Fruit fly (Drosophila melanogaster) whole organism, embryonic: Measurements from ENCODE around the gene CG42792.
A peak's percentile ranks its signal among the peaks of the same experiment; 100 is the strongest.

Source experiments
- CG10462 ChIP-seq: fragments of 200-800 bp; sonication (Bioruptor generic); optimal IDR thresholded peaks from 2 replicates; lab custom pipeline; 2016; ENCODE audit warnings: missing biosample characterization, missing genetic modification characterization
- CG12104 ChIP-seq: fragments of 200-800 bp; sonication (Bioruptor generic); optimal IDR thresholded peaks from 3 replicates; lab custom pipeline; 2016; ENCODE audit warnings: missing biosample characterization, missing genetic modification characterization
- CG1233 ChIP-seq: fragments of 200-800 bp; sonication (Bioruptor generic); optimal IDR thresholded peaks from 4 replicates; lab custom pipeline; 2018; ENCODE audit warnings: missing biosample characterization, mild to moderate bottlenecking, missing genetic modification characterization
- CG12942 ChIP-seq: fragments of 200-800 bp; sonication (Bioruptor generic); optimal IDR thresholded peaks from 3 replicates; lab custom pipeline; 2016; ENCODE audit warnings: missing biosample characterization, missing genetic modification characterization
- CG13424 ChIP-seq: fragments of 200-800 bp; sonication (Bioruptor generic); optimal IDR thresholded peaks from 2 replicates; lab custom pipeline; 2019; ENCODE audit warnings: missing biosample characterization, mild to moderate bottlenecking, missing genetic modification characterization, moderate library complexity
- CG1603 ChIP-seq: fragments of 200-800 bp; sonication (Bioruptor generic); optimal IDR thresholded peaks from 2 replicates; lab custom pipeline; 2019; ENCODE audit warnings: missing biosample characterization, mild to moderate bottlenecking, missing genetic modification characterization, moderate library complexity
- CG17328 ChIP-seq: fragments of 200-800 bp; sonication (Bioruptor generic); IDR thresholded peaks from 2 replicates; pipeline ENCODE4 v1.3.6; 2022; ENCODE audit warnings: missing biosample characterization, missing genetic modification characterization
- CG18011 ChIP-seq: fragments of 200-800 bp; sonication (Bioruptor generic); optimal IDR thresholded peaks from 2 replicates; lab custom pipeline; 2017; ENCODE audit warnings: missing biosample characterization, missing genetic modification characterization, mild to moderate bottlenecking, moderate library complexity, missing genotype
- CG18262 ChIP-seq: fragments of 200-800 bp; optimal IDR thresholded peaks from 3 replicates; lab custom pipeline; 2019; ENCODE audit warnings: missing biosample characterization, mild to moderate bottlenecking, missing genetic modification characterization, moderate library complexity
- CG2202 ChIP-seq: fragments of 200-800 bp; sonication (Bioruptor generic); optimal IDR thresholded peaks from 2 replicates; lab custom pipeline; 2018; ENCODE audit warnings: missing biosample characterization, mild to moderate bottlenecking, missing genetic modification characterization
- CG33557 ChIP-seq: fragments of 200-800 bp; sonication (Bioruptor generic); optimal IDR thresholded peaks from 2 replicates; lab custom pipeline; 2019; ENCODE audit warnings: missing biosample characterization, mild to moderate bottlenecking, missing genetic modification characterization, moderate library complexity
- CG3995 ChIP-seq: fragments of 200-800 bp; sonication (Bioruptor generic); optimal IDR thresholded peaks from 3 replicates; lab custom pipeline; 2016; ENCODE audit warnings: missing biosample characterization, missing genetic modification characterization
- CG4424 ChIP-seq: fragments of 200-800 bp; sonication (Bioruptor generic); optimal IDR thresholded peaks from 3 replicates; lab custom pipeline; 2016; ENCODE audit warnings: missing biosample characterization, missing genetic modification characterization
- CG5180 ChIP-seq: fragments of 200-800 bp; sonication (Bioruptor generic); optimal IDR thresholded peaks from 3 replicates; lab custom pipeline; 2017; ENCODE audit warnings: missing biosample characterization, missing genetic modification characterization, mild to moderate bottlenecking, moderate library complexity, missing genetic modification reagents
- CG6175 ChIP-seq: fragments of 200-800 bp; sonication (Bioruptor generic); IDR thresholded peaks from 3 replicates; pipeline ENCODE4 v1.3.6; 2022; ENCODE audit warnings: missing biosample characterization, missing genetic modification characterization
- CG6654 ChIP-seq: fragments of 200-800 bp; sonication (Bioruptor generic); optimal IDR thresholded peaks from 2 replicates; lab custom pipeline; 2017; ENCODE audit warnings: missing biosample characterization, mild to moderate bottlenecking, missing genetic modification characterization
- CG6689 ChIP-seq: fragments of 200-800 bp; sonication (Bioruptor generic); IDR thresholded peaks from 2 replicates; pipeline ENCODE4 v1.3.6; 2022; ENCODE audit warnings: missing biosample characterization, missing genetic modification characterization
- CG6791 ChIP-seq: fragments of 200-800 bp; sonication (Bioruptor generic); IDR thresholded peaks from 3 replicates; pipeline ENCODE4 v1.3.6; 2022; ENCODE audit warnings: missing biosample characterization, missing genetic modification characterization; ENCODE audit not compliant: partially characterized antibody
- CG9817 ChIP-seq: fragments of 200-800 bp; sonication (Bioruptor generic); optimal IDR thresholded peaks from 2 replicates; lab custom pipeline; 2018; ENCODE audit warnings: missing biosample characterization, mild to moderate bottlenecking, missing genetic modification characterization, moderate library complexity
- CG9932 ChIP-seq: fragments of 200-800 bp; sonication (Bioruptor generic); IDR thresholded peaks from 2 replicates; pipeline ENCODE4 v1.3.6; 2022; ENCODE audit warnings: missing biosample characterization, missing genetic modification characterization
- HHEX ChIP-seq: fragments of 200-800 bp; sonication (Bioruptor generic); optimal IDR thresholded peaks from 3 replicates; lab custom pipeline; 2017; ENCODE audit warnings: missing biosample characterization, mild to moderate bottlenecking, missing genetic modification characterization, missing genetic modification reagents
- Hr3 ChIP-seq: fragments of 200-800 bp; sonication (Bioruptor generic); optimal IDR thresholded peaks from 3 replicates; lab custom pipeline; 2016; ENCODE audit warnings: missing biosample characterization, missing genetic modification characterization
- Med ChIP-seq: fragments of 200-800 bp; sonication (Bioruptor generic); peaks from one replicate; lab custom pipeline; 2016; ENCODE audit warnings: missing biosample characterization, missing genetic modification characterization, mild to moderate bottlenecking, inconsistent platforms, moderate library complexity
- NC2β ChIP-seq: fragments of 200-800 bp; sonication (Bioruptor generic); optimal IDR thresholded peaks from 2 replicates; lab custom pipeline; 2016; ENCODE audit warnings: missing biosample characterization, missing genetic modification characterization
- Nf-YB ChIP-seq: fragments of 200-800 bp; sonication (Bioruptor generic); optimal IDR thresholded peaks from 3 replicates; lab custom pipeline; 2019; ENCODE audit warnings: missing biosample characterization, mild to moderate bottlenecking, missing genetic modification characterization, moderate library complexity
- Opbp ChIP-seq: fragments of 200-800 bp; sonication (Bioruptor generic); IDR thresholded peaks from 3 replicates; pipeline ENCODE4 v1.3.6; 2022; ENCODE audit warnings: missing biosample characterization, missing genetic modification characterization; ENCODE audit not compliant: partially characterized antibody
- Six4 ChIP-seq: fragments of 200-800 bp; sonication (Bioruptor generic); optimal IDR thresholded peaks from 2 replicates; lab custom pipeline; 2016; ENCODE audit warnings: missing biosample characterization, missing genetic modification characterization
- ab ChIP-seq: fragments of 200-800 bp; sonication (Bioruptor generic); optimal IDR thresholded peaks from 2 replicates; lab custom pipeline; 2016; ENCODE audit warnings: missing biosample characterization, missing genetic modification characterization
- ase ChIP-seq: fragments of 200-800 bp; sonication (Bioruptor generic); IDR thresholded peaks from 3 replicates; pipeline ENCODE4 v1.3.6; 2022; ENCODE audit warnings: missing biosample characterization, missing genetic modification characterization
- ato ChIP-seq: fragments of 200-800 bp; sonication (Bioruptor generic); IDR thresholded peaks from 2 replicates; pipeline ENCODE4 v1.3.6; 2022; ENCODE audit warnings: missing biosample characterization, missing genetic modification characterization; ENCODE audit not compliant: partially characterized antibody
- bab2 ChIP-seq: fragments of 200-800 bp; sonication (Bioruptor generic); optimal IDR thresholded peaks from 2 replicates; lab custom pipeline; 2016; ENCODE audit warnings: missing biosample characterization, missing genetic modification characterization
- cas ChIP-seq: fragments of 200-800 bp; sonication (Bioruptor generic); IDR thresholded peaks from 2 replicates; pipeline ENCODE4 v1.3.6; 2022; ENCODE audit warnings: missing biosample characterization, missing genetic modification characterization
- chm ChIP-seq: fragments of 200-800 bp; sonication (Bioruptor generic); IDR thresholded peaks from 2 replicates; pipeline ENCODE4 v1.3.6; 2022; ENCODE audit warnings: missing biosample characterization, missing genetic modification characterization
- croc ChIP-seq: fragments of 200-800 bp; sonication (Bioruptor generic); conservative IDR thresholded peaks from 3 replicates; pipeline ENCODE4 v1.3.6; 2022; ENCODE audit warnings: missing biosample characterization, missing genetic modification characterization
- gcm ChIP-seq: fragments of 200-800 bp; sonication (Bioruptor generic); optimal IDR thresholded peaks from 2 replicates; lab custom pipeline; 2019; ENCODE audit warnings: missing biosample characterization, mild to moderate bottlenecking, missing genetic modification characterization, moderate library complexity
- gsb-n ChIP-seq: fragments of 200-800 bp; sonication (Bioruptor generic); optimal IDR thresholded peaks from 3 replicates; lab custom pipeline; 2018; ENCODE audit warnings: missing biosample characterization, mild to moderate bottlenecking, missing genetic modification characterization
- insv ChIP-seq, 2 experiments: fragments of 200-800 bp; sonication (Bioruptor generic); optimal IDR thresholded peaks; 3 replicates each; lab custom pipeline; 2016 to 2018; ENCODE audit warnings: missing biosample characterization in 2 of 2, missing genetic modification characterization in 2 of 2
- kni ChIP-seq: fragments of 200-800 bp; sonication (Bioruptor generic); optimal IDR thresholded peaks from 3 replicates; lab custom pipeline; 2017; ENCODE audit warnings: mild to moderate bottlenecking, missing biosample characterization, missing genetic modification reagents, missing genetic modification characterization
- lbe ChIP-seq: fragments of 200-800 bp; sonication (Bioruptor generic); optimal IDR thresholded peaks from 2 replicates; lab custom pipeline; 2016; ENCODE audit warnings: missing biosample characterization, mild to moderate bottlenecking, missing genetic modification characterization
- nerfin-1 ChIP-seq: fragments of 200-800 bp; sonication (Bioruptor generic); optimal IDR thresholded peaks from 3 replicates; lab custom pipeline; 2019; ENCODE audit warnings: missing biosample characterization, mild to moderate bottlenecking, missing genetic modification characterization, moderate library complexity
- pan ChIP-seq, 4 experiments: fragments of >200 bp in 3 of 4; fragments of 200-800 bp in 1 of 4; sonication (Bioruptor generic) in 1 of 4; optimal IDR thresholded peaks in 3 of 4; IDR thresholded peaks in 1 of 4; 2 replicates each; pipeline versions ENCODE4 v1.3.6 to Lab custom; 2017 to 2022; ENCODE audit warnings: missing biosample characterization in 2 of 4, missing genetic modification characterization in 2 of 4, mixed read lengths in 1 of 4
- prd ChIP-seq, 3 experiments: fragments of >200 bp in 2 of 3; fragments of 200-800 bp in 1 of 3; sonication (Bioruptor generic) in 1 of 3; optimal IDR thresholded peaks in 2 of 3; IDR thresholded peaks in 1 of 3; 2 replicates in 2 of 3; 3 replicates in 1 of 3; pipeline versions ENCODE4 v1.3.6 to Lab custom; 2017 to 2022; ENCODE audit warnings: missing biosample characterization in 1 of 3, missing genetic modification characterization in 1 of 3
- rib ChIP-seq: fragments of 200-800 bp; sonication (Bioruptor generic); IDR thresholded peaks from 2 replicates; pipeline ENCODE4 v1.3.6; 2022; ENCODE audit warnings: missing biosample characterization, missing genetic modification characterization
- ro ChIP-seq: fragments of 200-800 bp; sonication (Bioruptor generic); IDR thresholded peaks from 2 replicates; pipeline ENCODE4 v1.3.6; 2022; ENCODE audit warnings: missing biosample characterization, missing genetic modification characterization
- row ChIP-seq: fragments of 200-800 bp; sonication (Bioruptor generic); IDR thresholded peaks from 3 replicates; pipeline ENCODE4 v1.3.6; 2022; ENCODE audit warnings: missing biosample characterization, missing genetic modification characterization
- sr ChIP-seq: fragments of 200-800 bp; sonication (Bioruptor generic); IDR thresholded peaks from 3 replicates; pipeline ENCODE4 v1.3.6; 2022; ENCODE audit warnings: missing biosample characterization, missing genetic modification characterization
- tap ChIP-seq: fragments of 200-800 bp; optimal IDR thresholded peaks from 3 replicates; lab custom pipeline; 2019; ENCODE audit warnings: missing biosample characterization, mild to moderate bottlenecking, missing genetic modification characterization, moderate library complexity

CG42792 gene

DNA sequence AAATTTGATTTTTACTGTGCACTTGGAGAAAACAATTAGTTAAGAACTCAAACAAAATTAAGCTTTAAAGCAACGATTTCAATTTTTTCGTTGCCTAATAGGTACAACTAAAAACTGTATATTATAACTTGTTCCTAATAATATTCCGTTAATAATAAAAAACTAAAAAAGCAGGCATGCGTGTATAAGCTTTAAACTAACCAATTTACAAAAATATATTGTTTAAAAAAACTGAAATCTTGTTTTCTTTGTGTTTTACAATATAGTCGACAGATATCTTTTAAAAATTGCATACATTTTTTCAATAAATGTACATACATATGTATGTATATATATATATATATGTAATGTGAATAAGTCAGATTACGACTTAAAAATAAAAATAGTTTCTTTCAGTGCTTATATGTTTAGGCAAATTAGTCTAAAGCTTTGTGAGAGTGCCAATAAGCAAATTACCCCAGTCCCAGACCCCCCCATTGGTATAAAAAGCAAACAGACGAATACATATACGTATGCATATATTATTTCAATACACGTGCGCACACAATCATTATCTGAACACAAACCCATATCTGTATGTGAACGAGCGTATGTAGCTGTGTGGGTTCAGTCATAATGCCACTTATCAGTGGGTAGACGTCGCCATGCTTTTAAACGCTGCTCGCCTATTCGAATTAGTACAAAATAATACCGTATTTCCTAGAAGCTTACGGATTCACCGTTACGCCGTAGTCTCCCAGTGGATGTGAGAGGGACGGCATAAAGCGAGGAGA is 47.8 kb upstream of the CG42792 start (continued):
- TF ChIP-seq CG9932 (GFP tag; lab: Robert Waterston, UW), result peak; percentile 5; the same call in 1 of the 2 replicates
- peak; percentile 47 for TF ChIP-seq gcm
- peak; percentile 79 for TF ChIP-seq CG4424 (GFP tag; lab: Kevin White, UChicago)
- TF ChIP-seq tap (tag; lab: Kevin White, UChicago), result peak; percentile 67
- TF ChIP-seq Six4 (GFP tag; lab: Kevin White, UChicago), result peak; percentile 56
- peak; percentile 63 for TF ChIP-seq CG5180 (GFP tag; lab: Kevin White, UChicago)
- TF ChIP-seq HHEX (GFP tag; lab: Kevin White, UChicago), result no peak
- peak; percentile 88 for TF ChIP-seq CG13424 (tag; lab: Kevin White, UChicago)
- TF ChIP-seq cas (GFP tag; lab: Robert Waterston, UW), result no peak
- peak; percentile 61 for TF ChIP-seq gsb-n (tag; lab: Kevin White, UChicago)
- TF ChIP-seq CG6175 (GFP tag; lab: Robert Waterston, UW), result no peak
- TF ChIP-seq CG18011, result no peak
- peak; percentile 68 for TF ChIP-seq CG6654 (GFP tag; lab: Kevin White, UChicago)
- no peak for TF ChIP-seq Opbp
- no peak for TF ChIP-seq prd (optimal IDR thresholded peaks at IDR 0.05; lab: Kevin White, UChicago)
- peak; percentile 63 for TF ChIP-seq prd (GFP tag; IDR thresholded peaks at IDR 0.05; lab: Robert Waterston, UW)
- peak; percentile 86 for TF ChIP-seq Med (GFP tag; lab: Kevin White, UChicago)
- TF ChIP-seq CG33557 (GFP tag; lab: Kevin White, UChicago), result peak; percentile 34
- peak; percentile 42 for TF ChIP-seq CG2202
- TF ChIP-seq croc (GFP tag; lab: Robert Waterston, UW), result peak; percentile 48; the same call in 1 of the 3 replicates
- TF ChIP-seq CG9817 (tag; lab: Kevin White, UChicago), result peak; percentile 54
- peak; percentile 52; the same call in 1 of the 2 replicates for TF ChIP-seq rib (GFP tag; lab: Robert Waterston, UW)
- peak; percentile 42 for TF ChIP-seq CG10462 (GFP tag; lab: Kevin White, UChicago)
- TF ChIP-seq ase (GFP tag; lab: Robert Waterston, UW), result peak; percentile 34; the same call in 1 of the 3 replicates
- TF ChIP-seq CG12104 (GFP tag; lab: Kevin White, UChicago), result peak; percentile 78
- TF ChIP-seq CG6791 (GFP tag; lab: Robert Waterston, UW), result peak; percentile 65; the same call in 2 of the 3 replicates
- TF ChIP-seq kni (GFP tag; lab: Kevin White, UChicago), result peak; percentile 96
- no peak for TF ChIP-seq lbe (GFP tag; lab: Kevin White, UChicago)
- peak; percentile 37 for TF ChIP-seq ab (GFP tag; lab: Kevin White, UChicago)
- TF ChIP-seq nerfin-1, result peak; percentile 66
- peak; percentile 95 for TF ChIP-seq CG18262 (tag; lab: Kevin White, UChicago)
- peak; percentile 12 for TF ChIP-seq bab2
- peak; percentile 35 for TF ChIP-seq CG1603 (tag; lab: Kevin White, UChicago)
- peak; percentile 95 for TF ChIP-seq sr (GFP tag; lab: Robert Waterston, UW)
- TF ChIP-seq CG6689 (GFP tag; lab: Robert Waterston, UW), result peak; percentile 77
- no peak for TF ChIP-seq insv (GFP tag; optimal IDR thresholded peaks at IDR 0.05; lab: Kevin White, UChicago)
- TF ChIP-seq CG3995 (GFP tag; lab: Kevin White, UChicago), result no peak
- TF ChIP-seq NC2β, result no peak
- no peak for TF ChIP-seq pan (optimal IDR thresholded peaks at IDR 0.05; lab: Kevin White, UChicago)
- TF ChIP-seq pan (GFP tag; optimal IDR thresholded peaks at IDR 0.05 in 1 of 2, IDR thresholded peaks at IDR 0.05 in 1 of 2), result peak in 1 of 2 experiments; percentile 31
- TF ChIP-seq ato (GFP tag; lab: Robert Waterston, UW), result no peak
- peak; percentile 34 for TF ChIP-seq CG12942 (GFP tag; lab: Kevin White, UChicago)
- peak; percentile 70 for TF ChIP-seq row
- TF ChIP-seq ro (GFP tag; lab: Robert Waterston, UW), result peak; percentile 41; the same call in 1 of the 2 replicates
- TF ChIP-seq Hr3 (GFP tag; lab: Kevin White, UChicago), result peak; percentile 77
- peak; percentile 39; the same call in 1 of the 2 replicates for TF ChIP-seq chm (GFP tag; lab: Robert Waterston, UW)
- TF ChIP-seq CG1233 (GFP tag; lab: Kevin White, UChicago), result peak; percentile 78
- peak; percentile 67 for TF ChIP-seq Nf-YB (GFP tag; lab: Kevin White, UChicago)
- peak; percentile 46; the same call in 1 of the 2 replicates for TF ChIP-seq CG17328 (GFP tag; lab: Robert Waterston, UW)
